Worm (Caenorhabditis elegans): ENCODE measurements around the gene lin-29.
A peak's percentile ranks its signal among the peaks of the same experiment; 100 is the strongest.

The lin-29 gene

ce11 chrII:11948459-11948858, 13.3 kb upstream of the lin-29 start, which contains the start of gene W03C9.8:
W03C9.8 (plus strand) TSS chrII:11948759.
- TF ChIP-seq ceh-90 (tag; optimal IDR thresholded peaks at IDR 0.05) (no peak), nhr-11 (tag; optimal IDR thresholded peaks at IDR 0.05) (no peak), nhr-12 (tag; optimal IDR thresholded peaks at IDR 0.05) (no peak), aly-2 (tag; optimal IDR thresholded peaks at IDR 0.05) (no peak), mef-2 (tag; optimal IDR thresholded peaks at IDR 0.05) (no peak), elt-2 (tag; optimal IDR thresholded peaks at IDR 0.05) (no peak), isw-1 (GFP tag; IDR thresholded peaks at IDR 0.05) (no peak), nhr-19 (GFP tag; conservative IDR thresholded peaks at IDR 0.05) (no peak), ceh-88 (GFP tag; IDR thresholded peaks at IDR 0.05) (no peak), egl-27 (tag; optimal IDR thresholded peaks at IDR 0.05) (no peak)

ce11 chrII:11936393-11936792, 1.2 kb upstream of the lin-29 start:
- TF ChIP-seq F16B12.6 (tag; optimal IDR thresholded peaks at IDR 0.05) (no peak), efl-1 (optimal IDR thresholded peaks at IDR 0.05) (no peak), efl-1 (GFP tag; optimal IDR thresholded peaks at IDR 0.05 in 1 of 2) (peak in 1 of 2 experiments; percentile 66), ama-1 (optimal IDR thresholded peaks at IDR 0.05) (no peak), ztf-4 (tag; optimal IDR thresholded peaks at IDR 0.05) (no peak)

DNA sequence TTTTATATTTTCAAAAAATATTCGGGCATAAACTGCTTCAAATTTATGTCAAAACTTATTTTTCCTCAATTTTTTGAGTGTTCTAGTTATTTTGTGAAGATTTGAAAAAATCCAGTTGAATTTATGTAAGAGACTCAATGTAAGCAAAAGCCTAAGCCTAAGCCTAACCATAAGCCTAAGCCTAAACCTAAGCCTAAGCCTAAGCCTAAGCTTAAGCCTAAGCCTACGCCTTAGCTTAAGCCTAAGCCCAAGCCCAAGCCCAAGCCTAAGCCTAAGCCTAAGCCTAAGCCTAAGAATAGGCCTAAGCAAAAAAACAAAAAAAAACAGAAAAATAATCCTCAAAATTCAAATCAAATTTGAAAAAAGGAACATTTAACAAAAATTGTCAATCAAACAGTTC, 5.0 kb downstream of the lin-29 start:
- TF ChIP-seq zip-4 (GFP tag; optimal IDR thresholded peaks at IDR 0.05) (no peak), fkh-10 (GFP tag; optimal IDR thresholded peaks at IDR 0.05) (no peak), nhr-237 (tag; optimal IDR thresholded peaks at IDR 0.05) (no peak), ama-1 (optimal IDR thresholded peaks at IDR 0.05) (no peak), lin-35 (GFP tag; optimal IDR thresholded peaks at IDR 0.05) (no peak), sox-4 (tag; optimal IDR thresholded peaks at IDR 0.05) (no peak), lin-39 (tag; optimal IDR thresholded peaks at IDR 0.05) (no peak), ets-5 (GFP tag; IDR thresholded peaks at IDR 0.05) (no peak)

- TF ChIP-seq C16A3.4 (tag; optimal IDR thresholded peaks at IDR 0.05) (no peak), elt-2 (tag; optimal IDR thresholded peaks at IDR 0.05) (no peak), vab-15 (tag; optimal IDR thresholded peaks at IDR 0.05) (no peak), lin-14 (GFP tag; optimal IDR thresholded peaks at IDR 0.05) (peak; percentile 26), blmp-1 (tag; optimal IDR thresholded peaks at IDR 0.05) (peak; percentile 78), sup-37 (GFP tag; optimal IDR thresholded peaks at IDR 0.05) (no peak), zip-4 (GFP tag; optimal IDR thresholded peaks at IDR 0.05) (no peak), efl-1 (optimal IDR thresholded peaks at IDR 0.05) (no peak), efl-1 (GFP tag; optimal IDR thresholded peaks at IDR 0.05 in 1 of 2) (peak in 1 of 2 experiments; percentile 65)
Observed at ce11 chrII:11928752-11929151, 6.4 kb downstream of the lin-29 start.

DNA sequence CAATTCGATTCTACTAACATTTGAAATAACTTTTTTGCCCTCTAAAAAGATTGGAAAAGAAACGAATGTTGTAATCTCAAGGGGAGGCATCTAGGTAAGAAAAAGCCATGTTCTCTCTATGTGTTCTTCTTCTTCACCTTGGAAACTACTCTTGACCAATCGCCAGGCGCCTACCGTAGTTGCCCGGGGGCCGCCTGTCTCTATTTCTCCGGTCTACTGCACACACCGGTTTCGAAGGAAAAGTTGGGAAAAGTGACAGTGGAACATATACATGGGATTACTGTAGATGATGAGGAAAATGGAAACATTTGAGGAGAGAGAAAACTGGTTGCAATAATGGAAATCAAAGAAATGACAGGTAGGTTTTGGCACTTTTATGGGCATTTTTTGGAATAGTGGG, 8.6 kb downstream of the lin-29 start:
- TF ChIP-seq rnt-1 (tag; optimal IDR thresholded peaks at IDR 0.05): no peak
- TF ChIP-seq lin-14 (GFP tag; optimal IDR thresholded peaks at IDR 0.05): no peak
- TF ChIP-seq aly-2 (tag; optimal IDR thresholded peaks at IDR 0.05): no peak
- no peak for TF ChIP-seq pax-3 (tag; optimal IDR thresholded peaks at IDR 0.05)
- TF ChIP-seq fkh-4 (tag; optimal IDR thresholded peaks at IDR 0.05; ENCODE audit: borderline replicate concordance): no peak

DNA sequence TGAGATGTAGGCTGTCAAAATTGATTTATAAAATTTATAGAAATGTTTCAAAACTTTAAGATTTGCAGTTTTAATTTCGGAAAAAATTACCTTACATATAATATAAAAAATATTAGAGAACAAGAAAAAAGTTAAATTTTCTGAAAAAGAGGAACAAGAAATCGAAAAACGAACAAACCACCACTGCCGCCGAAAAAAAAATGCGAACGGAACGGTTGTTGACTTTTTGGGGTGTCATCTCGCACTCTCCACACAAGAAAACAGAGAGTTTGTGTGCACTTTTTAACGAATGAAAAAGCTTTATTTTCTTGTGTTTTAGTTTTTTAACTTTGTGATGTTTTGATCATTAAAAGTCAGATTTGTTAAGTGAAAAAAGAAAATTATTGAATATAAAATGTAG, 9.9 kb downstream of the lin-29 start:
- TF ChIP-seq lsy-2 (tag; optimal IDR thresholded peaks at IDR 0.05) (no peak), lin-14 (GFP tag; optimal IDR thresholded peaks at IDR 0.05) (no peak), nhr-47 (tag; optimal IDR thresholded peaks at IDR 0.05) (no peak), isw-1 (GFP tag; IDR thresholded peaks at IDR 0.05) (no peak), sox-4 (tag; optimal IDR thresholded peaks at IDR 0.05) (no peak), elt-3 (tag; optimal IDR thresholded peaks at IDR 0.05) (no peak), egl-27 (tag; optimal IDR thresholded peaks at IDR 0.05) (no peak), ces-1 (GFP tag; optimal IDR thresholded peaks at IDR 0.05) (no peak), hlh-4 (tag; optimal IDR thresholded peaks at IDR 0.05) (no peak), fkh-4 (tag; optimal IDR thresholded peaks at IDR 0.05; ENCODE audit: borderline replicate concordance) (no peak), sptf-1 (tag; optimal IDR thresholded peaks at IDR 0.05) (no peak), mab-9 (GFP tag; IDR thresholded peaks at IDR 0.05) (no peak), C34B4.2 (tag; optimal IDR thresholded peaks at IDR 0.05) (no peak), Y116A8C.19 (tag; optimal IDR thresholded peaks at IDR 0.05; ENCODE audit: borderline replicate concordance) (no peak)
